Worm (Caenorhabditis elegans): ENCODE measurements around the gene sups-1.

sups-1 gene

DNA sequence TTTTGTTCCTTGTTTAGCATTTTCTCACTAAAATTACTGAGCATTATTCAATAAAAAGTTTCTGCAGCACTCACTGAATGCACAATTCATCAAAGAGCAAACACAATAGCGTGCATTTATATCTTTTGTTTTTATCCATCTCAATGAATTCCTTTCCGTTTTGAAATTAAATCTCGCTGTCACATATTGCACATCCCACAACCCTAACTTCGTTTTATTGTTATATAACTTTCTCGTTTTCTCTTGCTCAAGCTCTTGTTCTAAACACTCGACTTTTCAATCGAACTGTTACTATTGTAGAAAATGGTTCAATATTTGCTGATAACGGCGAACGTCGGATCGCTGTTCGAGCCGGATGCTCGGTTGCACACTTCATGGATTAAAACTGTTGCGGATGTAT is 27.2 kb downstream of the sups-1 start, which contains the start of gene ipp-5 (continued):
- TF ChIP-seq lsl-1 (GFP tag; optimal IDR thresholded peaks at IDR 0.05), result no peak

DNA sequence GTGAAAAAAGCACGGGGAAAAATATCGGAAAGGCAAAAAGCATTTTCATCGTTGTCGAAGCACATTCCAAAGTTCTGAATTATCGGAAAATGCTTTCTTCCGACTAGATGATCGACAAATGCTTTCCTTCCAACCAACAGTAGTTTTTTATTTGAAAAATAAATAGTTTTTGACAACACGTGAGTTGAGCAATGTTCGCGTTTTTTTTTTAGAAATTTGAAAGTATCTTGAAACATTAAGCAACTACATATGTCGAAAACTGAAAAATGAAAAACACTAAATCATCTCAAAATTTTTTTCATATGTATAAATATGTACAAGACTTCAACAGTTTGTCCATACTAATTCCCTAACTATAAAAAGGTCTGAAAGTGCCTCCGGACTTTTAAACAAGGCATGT is 35.6 kb downstream of the sups-1 start, which contains the start of gene hsp-25:
Gene hsp-25, minus strand, starts transcription at position 101 of the 400 bp plus-strand sequence.
- TF ChIP-seq hlh-12 (tag; optimal IDR thresholded peaks at IDR 0.05) (no peak), F52B5.7 (tag; optimal IDR thresholded peaks at IDR 0.05) (no peak), cebp-1 (GFP tag; IDR thresholded peaks at IDR 0.05) (no peak), cebp-1 (tag; optimal IDR thresholded peaks at IDR 0.05) (no peak)

- TF ChIP-seq attf-5 (GFP tag; optimal IDR thresholded peaks at IDR 0.05) (peak; percentile 20), zfh-2 (GFP tag; conservative IDR thresholded peaks at IDR 0.05) (peak; percentile 89), nfya-1 (tag; optimal IDR thresholded peaks at IDR 0.05; ENCODE audit: borderline replicate concordance, insufficient read depth) (no peak), pbrm-1 (GFP tag; IDR thresholded peaks at IDR 0.05) (no peak), cebp-1 (GFP tag; IDR thresholded peaks at IDR 0.05) (no peak), cebp-1 (tag; optimal IDR thresholded peaks at IDR 0.05) (peak; percentile 25), somi-1 (GFP tag; optimal IDR thresholded peaks at IDR 0.05) (no peak), ceh-40 (GFP tag; IDR thresholded peaks at IDR 0.05) (no peak), tlf-1 (GFP tag; optimal IDR thresholded peaks at IDR 0.05) (no peak), B0336.3 (GFP tag; IDR thresholded peaks at IDR 0.05) (0 out of 2 replicates have a peak, but pooled peaks have one; percentile 35), nfyb-1 (GFP tag; IDR thresholded peaks at IDR 0.05) (peak; percentile 56; the same call in 1 of the 2 replicates), F49E8.2 (tag; optimal IDR thresholded peaks at IDR 0.05; ENCODE audit: insufficient read depth) (no peak)
Measured at ce11 chrX:6040435-6041093, 36.6 kb downstream of the sups-1 start.

ce11 chrX:6041094-6041441 is 37.1 kb downstream of the sups-1 start:
- TF ChIP-seq madf-3 (GFP tag; IDR thresholded peaks at IDR 0.05) (0 out of 2 replicates have a peak, but pooled peaks have one; percentile 15), ztf-26 (tag; optimal IDR thresholded peaks at IDR 0.05) (no peak)

- no peak for TF ChIP-seq ceh-27 (GFP tag; optimal IDR thresholded peaks at IDR 0.05)
- peak; percentile 40 for TF ChIP-seq tlf-1 (GFP tag; optimal IDR thresholded peaks at IDR 0.05)
- peak; percentile 58 for TF ChIP-seq gei-17 (GFP tag; optimal IDR thresholded peaks at IDR 0.05)
- TF ChIP-seq let-607 (tag; optimal IDR thresholded peaks at IDR 0.05), result peak in 1 of 2 experiments; percentile 65
- peak; percentile 52 for TF ChIP-seq madf-10 (tag; optimal IDR thresholded peaks at IDR 0.05)
- TF ChIP-seq ztf-26 (tag; optimal IDR thresholded peaks at IDR 0.05), result peak; percentile 77
- peak in 1 of 3 experiments; percentile 9 for TF ChIP-seq lin-35 (GFP tag; optimal IDR thresholded peaks at IDR 0.05)
- peak; percentile 51; the same call in 1 of the 2 replicates for TF ChIP-seq lin-26 (GFP tag; IDR thresholded peaks at IDR 0.05)
- no peak for TF ChIP-seq ceh-79 (tag; optimal IDR thresholded peaks at IDR 0.05)
- TF ChIP-seq madf-3 (GFP tag; IDR thresholded peaks at IDR 0.05), result no peak
- no peak for TF ChIP-seq F52B5.7 (tag; optimal IDR thresholded peaks at IDR 0.05)
- TF ChIP-seq dox-1 (GFP tag; IDR thresholded peaks at IDR 0.05), result peak; percentile 65
- TF ChIP-seq ZK185.1 (tag; optimal IDR thresholded peaks at IDR 0.05; ENCODE audit: poor library complexity, severe bottlenecking), result peak; percentile 19
- no peak for TF ChIP-seq mes-4 (tag; optimal IDR thresholded peaks at IDR 0.05)
- TF ChIP-seq cebp-1 (GFP tag; IDR thresholded peaks at IDR 0.05), result no peak
- TF ChIP-seq cebp-1 (tag; optimal IDR thresholded peaks at IDR 0.05), result peak; percentile 72
- peak; percentile 23 for TF ChIP-seq tbp1 (GFP tag; optimal IDR thresholded peaks at IDR 0.05)
- peak; percentile 29 for TF ChIP-seq nhr-90 (tag; optimal IDR thresholded peaks at IDR 0.05)
- peak; percentile 77 for TF ChIP-seq B0336.3 (GFP tag; IDR thresholded peaks at IDR 0.05)
- peak; percentile 49 for TF ChIP-seq attf-5 (GFP tag; optimal IDR thresholded peaks at IDR 0.05)
- no peak for TF ChIP-seq zim-3 (tag; optimal IDR thresholded peaks at IDR 0.05)
- 0 out of 2 replicates have a peak, but pooled peaks have one; percentile 41 for TF ChIP-seq zfh-2 (GFP tag; conservative IDR thresholded peaks at IDR 0.05)
- no peak for TF ChIP-seq attf-3 (GFP tag; conservative IDR thresholded peaks at IDR 0.05)
- peak; percentile 86 for TF ChIP-seq nhr-80 (tag; optimal IDR thresholded peaks at IDR 0.05)
- TF ChIP-seq Y79H2A.3 (GFP tag; conservative IDR thresholded peaks at IDR 0.05), result no peak
- TF ChIP-seq die-1 (tag; optimal IDR thresholded peaks at IDR 0.05), result peak; percentile 3
- TF ChIP-seq F22D6.2 (tag; optimal IDR thresholded peaks at IDR 0.05), result peak; percentile 13
- peak; percentile 68 for TF ChIP-seq nfyb-1 (GFP tag; IDR thresholded peaks at IDR 0.05)
- peak; percentile 77 for TF ChIP-seq somi-1 (GFP tag; optimal IDR thresholded peaks at IDR 0.05)
- TF ChIP-seq D2030.7 (GFP tag; IDR thresholded peaks at IDR 0.05), result no peak
- no peak for TF ChIP-seq hmg-20 (GFP tag; IDR thresholded peaks at IDR 0.05)
- TF ChIP-seq F33H1.4 (GFP tag; IDR thresholded peaks at IDR 0.05), result no peak
Measured at ce11 chrX:6041995-6042481, 38.1 kb downstream of the sups-1 start.
